Fruit fly (Drosophila melanogaster) whole organism, embryonic: ENCODE data around the gene bon.

Source experiments
- Asciz ChIP-seq: fragments of 200-800 bp; sonication (Bioruptor generic); optimal IDR thresholded peaks from 2 replicates; lab custom pipeline; 2017; ENCODE audit warnings: missing biosample characterization, mild to moderate bottlenecking, missing genetic modification characterization, missing genetic modification reagents
- B-H1 ChIP-seq: fragments of 200-800 bp; sonication (Bioruptor generic); IDR thresholded peaks from 3 replicates; pipeline ENCODE4 v1.3.6; 2022; ENCODE audit warnings: missing biosample characterization, missing genetic modification characterization
- BEAF-32 ChIP-seq: fragments of 200-800 bp; sonication (Bioruptor generic); optimal IDR thresholded peaks from 3 replicates; lab custom pipeline; 2017; ENCODE audit warnings: missing biosample characterization, missing genetic modification characterization, mild to moderate bottlenecking, moderate library complexity, missing genetic modification reagents
- Blimp-1 ChIP-seq: fragments of 200-800 bp; sonication (Bioruptor generic); optimal IDR thresholded peaks from 3 replicates; lab custom pipeline; 2018; ENCODE audit warnings: missing biosample characterization, missing genetic modification characterization, mild to moderate bottlenecking, moderate library complexity, missing genetic modification reagents
- C15 ChIP-seq: fragments of 200-800 bp; sonication (Bioruptor generic); IDR thresholded peaks from 3 replicates; pipeline ENCODE4 v1.3.6; 2022; ENCODE audit warnings: missing biosample characterization, missing genetic modification characterization
- CG11085 ChIP-seq: fragments of 200-800 bp; sonication (Bioruptor generic); IDR thresholded peaks from 2 replicates; pipeline ENCODE4 v1.3.6; 2022; ENCODE audit warnings: missing biosample characterization, missing genetic modification characterization
- CG12155 ChIP-seq: fragments of 200-800 bp; sonication (Bioruptor generic); optimal IDR thresholded peaks from 3 replicates; lab custom pipeline; 2016; ENCODE audit warnings: missing biosample characterization, missing genetic modification characterization
- CG14014 ChIP-seq: fragments of 200-800 bp; sonication (Bioruptor generic); IDR thresholded peaks from 2 replicates; pipeline ENCODE4 v1.3.6; 2022; ENCODE audit warnings: missing biosample characterization, missing genetic modification characterization
- CG14667 ChIP-seq: fragments of 200-800 bp; sonication (Bioruptor generic); IDR thresholded peaks from 2 replicates; pipeline ENCODE4 v1.3.6; 2022; ENCODE audit warnings: missing biosample characterization, missing genetic modification characterization
- CG15479 ChIP-seq: fragments of 200-800 bp; sonication (Bioruptor generic); optimal IDR thresholded peaks from 3 replicates; lab custom pipeline; 2019; ENCODE audit warnings: missing biosample characterization, mild to moderate bottlenecking, missing genetic modification characterization, moderate library complexity
- CG1792 ChIP-seq: fragments of 200-800 bp; sonication (Bioruptor generic); optimal IDR thresholded peaks from 2 replicates; lab custom pipeline; 2016; ENCODE audit warnings: missing biosample characterization, missing genetic modification characterization
- CG18011 ChIP-seq: fragments of 200-800 bp; sonication (Bioruptor generic); optimal IDR thresholded peaks from 2 replicates; lab custom pipeline; 2017; ENCODE audit warnings: missing biosample characterization, missing genetic modification characterization, mild to moderate bottlenecking, moderate library complexity, missing genotype
- CG18262 ChIP-seq: fragments of 200-800 bp; optimal IDR thresholded peaks from 3 replicates; lab custom pipeline; 2019; ENCODE audit warnings: missing biosample characterization, mild to moderate bottlenecking, missing genetic modification characterization, moderate library complexity
- CG3163 ChIP-seq: fragments of 200-800 bp; sonication (Bioruptor generic); optimal IDR thresholded peaks from 3 replicates; lab custom pipeline; 2016; ENCODE audit warnings: missing biosample characterization, missing genetic modification characterization
- CG32772 ChIP-seq: fragments of 200-800 bp; sonication (Bioruptor generic); IDR thresholded peaks from 2 replicates; pipeline ENCODE4 v1.3.6; 2022; ENCODE audit warnings: missing biosample characterization, missing genetic modification characterization
- CG34376 ChIP-seq: fragments of 200-800 bp; sonication (Bioruptor generic); optimal IDR thresholded peaks from 2 replicates; lab custom pipeline; 2018; ENCODE audit warnings: missing biosample characterization, mild to moderate bottlenecking, missing genetic modification characterization
- CG42726 ChIP-seq: fragments of 200-800 bp; sonication (Bioruptor generic); IDR thresholded peaks from 2 replicates; pipeline ENCODE4 v1.3.6; 2022; ENCODE audit warnings: missing biosample characterization, missing genetic modification characterization; ENCODE audit not compliant: partially characterized antibody
- CG4282 ChIP-seq: fragments of 200-800 bp; sonication (Bioruptor generic); optimal IDR thresholded peaks from 2 replicates; lab custom pipeline; 2016; ENCODE audit warnings: missing biosample characterization, missing genetic modification characterization
- CG9727 ChIP-seq: fragments of 200-800 bp; sonication (Bioruptor generic); optimal IDR thresholded peaks from 3 replicates; lab custom pipeline; 2017; ENCODE audit warnings: missing biosample characterization, mild to moderate bottlenecking, missing genetic modification characterization
- CG9817 ChIP-seq: fragments of 200-800 bp; sonication (Bioruptor generic); optimal IDR thresholded peaks from 2 replicates; lab custom pipeline; 2018; ENCODE audit warnings: missing biosample characterization, mild to moderate bottlenecking, missing genetic modification characterization, moderate library complexity
- CG9876 ChIP-seq: fragments of 200-800 bp; sonication (Bioruptor generic); optimal IDR thresholded peaks from 2 replicates; lab custom pipeline; 2016; ENCODE audit warnings: missing biosample characterization, missing genetic modification characterization
- CrebB ChIP-seq: fragments of 200-800 bp; sonication (Bioruptor generic); optimal IDR thresholded peaks from 3 replicates; lab custom pipeline; 2018; ENCODE audit warnings: missing biosample characterization, mild to moderate bottlenecking, missing genetic modification characterization
- D19A ChIP-seq: fragments of 200-800 bp; optimal IDR thresholded peaks from 3 replicates; lab custom pipeline; 2019; ENCODE audit warnings: missing biosample characterization, mild to moderate bottlenecking, missing genetic modification characterization, moderate library complexity
- Dref ChIP-seq: fragments of 200-800 bp; sonication (Bioruptor generic); IDR thresholded peaks from 2 replicates; pipeline ENCODE4 v1.3.6; 2022; ENCODE audit warnings: missing biosample characterization, missing genetic modification characterization
- ERR ChIP-seq: fragments of 200-800 bp; sonication (Bioruptor generic); optimal IDR thresholded peaks from 2 replicates; lab custom pipeline; 2016; ENCODE audit warnings: missing biosample characterization, missing genetic modification characterization
- Fer1 ChIP-seq: fragments of 200-800 bp; sonication (Bioruptor generic); optimal IDR thresholded peaks from 2 replicates; lab custom pipeline; 2017; ENCODE audit warnings: missing biosample characterization, mild to moderate bottlenecking, missing genetic modification characterization
- HLH3B ChIP-seq: fragments of 200-800 bp; sonication (Bioruptor generic); IDR thresholded peaks from 2 replicates; pipeline ENCODE4 v1.3.6; 2022; ENCODE audit warnings: missing biosample characterization, missing genetic modification characterization
- HLH4C ChIP-seq: fragments of 200-800 bp; sonication (Bioruptor generic); IDR thresholded peaks from 3 replicates; pipeline ENCODE4 v1.3.6; 2022; ENCODE audit warnings: missing biosample characterization, missing genetic modification characterization; ENCODE audit not compliant: partially characterized antibody
- Mrtf ChIP-seq: fragments of 200-800 bp; sonication (Bioruptor generic); IDR thresholded peaks from 3 replicates; pipeline ENCODE4 v1.3.6; 2022; ENCODE audit warnings: missing biosample characterization, missing genetic modification characterization
- Oaz ChIP-seq: fragments of 200-800 bp; sonication (Bioruptor generic); IDR thresholded peaks from 2 replicates; pipeline ENCODE4 v1.3.6; 2022; ENCODE audit warnings: missing biosample characterization, missing genetic modification characterization
- Rx ChIP-seq: fragments of 200-800 bp; sonication (Bioruptor generic); IDR thresholded peaks from 2 replicates; pipeline ENCODE4 v1.3.6; 2022; ENCODE audit warnings: missing biosample characterization, missing genetic modification characterization
- aop ChIP-seq: fragments of 200-800 bp; sonication (Bioruptor generic); IDR thresholded peaks from 2 replicates; pipeline ENCODE4 v1.3.6; 2022; ENCODE audit warnings: missing biosample characterization, missing genetic modification characterization
- ara ChIP-seq: fragments of 200-800 bp; sonication (Bioruptor generic); IDR thresholded peaks from 2 replicates; pipeline ENCODE4 v1.3.6; 2022; ENCODE audit warnings: missing biosample characterization, missing genetic modification characterization
- ase ChIP-seq: fragments of 200-800 bp; sonication (Bioruptor generic); IDR thresholded peaks from 3 replicates; pipeline ENCODE4 v1.3.6; 2022; ENCODE audit warnings: missing biosample characterization, missing genetic modification characterization
- bab2 ChIP-seq: fragments of 200-800 bp; sonication (Bioruptor generic); optimal IDR thresholded peaks from 2 replicates; lab custom pipeline; 2016; ENCODE audit warnings: missing biosample characterization, missing genetic modification characterization
- bbx ChIP-seq: fragments of 200-800 bp; sonication (Bioruptor generic); IDR thresholded peaks from 2 replicates; pipeline ENCODE4 v1.3.6; 2022; ENCODE audit warnings: missing biosample characterization, missing genetic modification characterization; ENCODE audit not compliant: partially characterized antibody
- cas ChIP-seq: fragments of 200-800 bp; sonication (Bioruptor generic); IDR thresholded peaks from 2 replicates; pipeline ENCODE4 v1.3.6; 2022; ENCODE audit warnings: missing biosample characterization, missing genetic modification characterization
- crp ChIP-seq, 2 experiments: fragments of 200-800 bp; sonication (Bioruptor generic); optimal IDR thresholded peaks; 2 replicates in 1 of 2; 3 replicates in 1 of 2; lab custom pipeline; 2017; ENCODE audit warnings: missing biosample characterization in 2 of 2, missing genetic modification characterization in 2 of 2, mild to moderate bottlenecking in 1 of 2, moderate library complexity in 1 of 2
- cwo ChIP-seq: fragments of 200-800 bp; sonication (Bioruptor generic); optimal IDR thresholded peaks from 3 replicates; lab custom pipeline; 2017; ENCODE audit warnings: missing biosample characterization, missing genetic modification characterization, mild to moderate bottlenecking, moderate library complexity, missing genetic modification reagents
- dan ChIP-seq: fragments of 200-800 bp; sonication (Bioruptor generic); IDR thresholded peaks from 2 replicates; pipeline ENCODE4 v1.3.6; 2022; ENCODE audit warnings: missing biosample characterization, missing genetic modification characterization
- dimm ChIP-seq: fragments of 200-800 bp; sonication (Bioruptor generic); IDR thresholded peaks from 2 replicates; pipeline ENCODE4 v1.3.6; 2022; ENCODE audit warnings: missing biosample characterization, missing genetic modification characterization
- dmrt11E ChIP-seq: fragments of 200-800 bp; sonication (Bioruptor generic); optimal IDR thresholded peaks from 3 replicates; lab custom pipeline; 2018; ENCODE audit warnings: missing biosample characterization, mild to moderate bottlenecking, missing genetic modification characterization, moderate library complexity
- gcm2 ChIP-seq: fragments of 200-800 bp; sonication (Bioruptor generic); optimal IDR thresholded peaks from 2 replicates; lab custom pipeline; 2016; ENCODE audit warnings: missing biosample characterization, missing genetic modification characterization
- her ChIP-seq: fragments of 200-800 bp; sonication (Bioruptor generic); optimal IDR thresholded peaks from 2 replicates; lab custom pipeline; 2016; ENCODE audit warnings: missing biosample characterization, missing genetic modification characterization
- kah ChIP-seq: fragments of 200-800 bp; sonication (Bioruptor generic); optimal IDR thresholded peaks from 2 replicates; lab custom pipeline; 2018; ENCODE audit warnings: missing biosample characterization, mild to moderate bottlenecking, missing genetic modification characterization
- nau ChIP-seq: fragments of 200-800 bp; sonication (Bioruptor generic); optimal IDR thresholded peaks from 3 replicates; lab custom pipeline; 2017; ENCODE audit warnings: missing biosample characterization, mild to moderate bottlenecking, missing genetic modification characterization, missing genetic modification reagents
- oc ChIP-seq: fragments of 200-800 bp; sonication (Bioruptor generic); optimal IDR thresholded peaks from 2 replicates; lab custom pipeline; 2018; ENCODE audit warnings: missing biosample characterization, mild to moderate bottlenecking, missing genetic modification characterization, moderate library complexity
- peb ChIP-seq: fragments of 200-800 bp; sonication (Bioruptor generic); IDR thresholded peaks from 2 replicates; pipeline ENCODE4 v1.3.6; 2022; ENCODE audit warnings: missing biosample characterization, missing genetic modification characterization
- pzg ChIP-seq: fragments of 200-800 bp; sonication (Bioruptor generic); optimal IDR thresholded peaks from 3 replicates; lab custom pipeline; 2018; ENCODE audit warnings: missing biosample characterization, mild to moderate bottlenecking, missing genetic modification characterization, moderate library complexity
- tll ChIP-seq, 2 experiments: fragments of 200-800 bp in 1 of 2; fragments of >200 bp in 1 of 2; sonication (Bioruptor generic) in 1 of 2; optimal IDR thresholded peaks; 2 replicates each; lab custom pipeline; 2017 to 2019; ENCODE audit warnings: missing biosample characterization in 2 of 2, missing genetic modification characterization in 2 of 2, mild to moderate bottlenecking in 1 of 2, moderate library complexity in 1 of 2
- vnd ChIP-seq: fragments of 200-800 bp; sonication (Bioruptor generic); IDR thresholded peaks from 3 replicates; pipeline ENCODE4 v1.3.6; 2022; ENCODE audit warnings: missing biosample characterization, missing genetic modification characterization; ENCODE audit not compliant: partially characterized antibody

bon gene

dm6 chr3R:20574535-20574980 lies 18.4 kb upstream of the bon start (continued):
- TF ChIP-seq BEAF-32 (GFP tag; lab: Kevin White, UChicago) (no peak), vnd (GFP tag; lab: Robert Waterston, UW) (0 out of 3 replicates have a peak, but pooled peaks have one; percentile 24), CG1792 (no peak), oc (no peak), CG14667 (GFP tag; lab: Robert Waterston, UW) (no peak), ase (GFP tag; lab: Robert Waterston, UW) (no peak), CG9817 (tag; lab: Kevin White, UChicago) (no peak), Dref (no peak), C15 (GFP tag; lab: Robert Waterston, UW) (no peak), ara (GFP tag; lab: Robert Waterston, UW) (no peak), her (peak; percentile 57), CG18011 (GFP tag; lab: Kevin White, UChicago) (no peak), CG4282 (GFP tag; lab: Kevin White, UChicago) (no peak), cas (GFP tag; lab: Robert Waterston, UW) (no peak), cwo (GFP tag; lab: Kevin White, UChicago) (peak; percentile 20), CG42726 (no peak), gcm2 (GFP tag; lab: Kevin White, UChicago) (no peak), D19A (tag; lab: Kevin White, UChicago) (no peak), Asciz (no peak), B-H1 (GFP tag; lab: Robert Waterston, UW) (no peak), bbx (GFP tag; lab: Robert Waterston, UW) (no peak), CG15479 (GFP tag; lab: Kevin White, UChicago) (no peak), CG14014 (GFP tag; lab: Robert Waterston, UW) (peak; percentile 12; the same call in 1 of the 2 replicates), CG3163 (GFP tag; lab: Kevin White, UChicago) (peak; percentile 29), CG12155 (GFP tag; lab: Kevin White, UChicago) (no peak), CG9876 (GFP tag; lab: Kevin White, UChicago) (no peak), CG11085 (GFP tag; lab: Robert Waterston, UW) (no peak), crp (GFP tag; optimal IDR thresholded peaks at IDR 0.05; lab: Kevin White, UChicago) (no peak), bab2 (GFP tag; lab: Kevin White, UChicago) (no peak), Oaz (GFP tag; lab: Robert Waterston, UW) (no peak), HLH3B (GFP tag; lab: Robert Waterston, UW) (no peak), HLH4C (no peak; the same call in 2 of the 3 replicates), nau (GFP tag; lab: Kevin White, UChicago) (no peak), Mrtf (GFP tag; lab: Robert Waterston, UW) (no peak), CG34376 (GFP tag; lab: Kevin White, UChicago) (peak; percentile 97), Fer1 (peak; percentile 40), kah (GFP tag; lab: Kevin White, UChicago) (no peak), dan (GFP tag; lab: Robert Waterston, UW) (no peak), CrebB (peak; percentile 52), Rx (GFP tag; lab: Robert Waterston, UW) (no peak), dmrt11E (tag; lab: Kevin White, UChicago) (no peak), tll (GFP tag; optimal IDR thresholded peaks at IDR 0.05; lab: Kevin White, UChicago) (no peak), CG32772 (no peak), CG18262 (tag; lab: Kevin White, UChicago) (no peak), ERR (GFP tag; lab: Kevin White, UChicago) (no peak), CG9727 (peak; percentile 17), aop (GFP tag; lab: Robert Waterston, UW) (no peak), pzg (GFP tag; lab: Kevin White, UChicago) (peak; percentile 12), dimm (GFP tag; lab: Robert Waterston, UW) (no peak), peb (GFP tag; lab: Robert Waterston, UW) (peak; percentile 10; the same call in 1 of the 2 replicates), Blimp-1 (GFP tag; lab: Kevin White, UChicago) (no peak)
